Fruit fly (Drosophila melanogaster): Measurements from ENCODE around the gene D19A.

DNA sequence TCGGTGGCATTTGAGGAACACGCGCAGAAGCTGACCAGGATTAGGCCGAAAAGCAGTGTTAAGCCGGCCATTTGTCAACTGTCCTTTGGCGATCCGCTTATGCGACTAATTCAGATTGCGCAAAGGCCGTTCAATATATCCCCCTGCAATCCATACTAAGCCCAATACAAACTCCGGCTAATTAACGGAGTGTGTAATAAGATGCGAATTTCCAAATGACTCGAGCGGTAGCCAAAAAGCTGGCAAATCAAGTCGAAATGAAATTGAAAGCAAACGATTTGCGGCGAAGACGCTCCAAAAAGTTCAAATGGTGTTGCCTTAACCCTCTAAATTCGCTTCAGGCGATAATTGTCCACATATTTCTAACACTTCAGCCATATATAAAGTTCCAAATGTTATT lies 46.6 kb downstream of the D19A start, which contains the start of gene Cpr65Aw:
- TF ChIP-seq Mio (GFP tag; optimal IDR thresholded peaks at IDR 0.05): no peak
- TF ChIP-seq dsf (GFP tag; optimal IDR thresholded peaks at IDR 0.05; ENCODE audit: borderline replicate concordance): no peak
- no peak for TF ChIP-seq usp (GFP tag; optimal IDR thresholded peaks at IDR 0.05)
- no peak for TF ChIP-seq HLH106 (tag; optimal IDR thresholded peaks at IDR 0.05)
- TF ChIP-seq pan (optimal IDR thresholded peaks at IDR 0.05): no peak
- TF ChIP-seq woc (GFP tag; optimal IDR thresholded peaks at IDR 0.05): no peak
- no peak for TF ChIP-seq Abd-B (GFP tag; optimal IDR thresholded peaks at IDR 0.05)
- TF ChIP-seq OdsH (GFP tag; optimal IDR thresholded peaks at IDR 0.05): no peak
- no peak for TF ChIP-seq psq (GFP tag; optimal IDR thresholded peaks at IDR 0.05)
- no peak for TF ChIP-seq N (GFP tag; optimal IDR thresholded peaks at IDR 0.05)
- no peak for TF ChIP-seq dl (GFP tag; optimal IDR thresholded peaks at IDR 0.05; ENCODE audit: insufficient read depth in 1 of 2, partially characterized antibody in 2 of 2)
